Worm (Caenorhabditis elegans) whole organism, L4/young adult: ENCODE data around the gene tceb-3.
"Not testable (repeated sequence)": the region's sequence is repeated elsewhere in the genome, so short reads cannot be mapped to it uniquely, and the experiment has no call there.

Source experiments
- W03F9.2 ChIP-seq: fragments of 150-350 bp; optimal IDR thresholded peaks from 2 replicates; lab custom pipeline; 2014; ENCODE audit warnings: missing biosample characterization, missing genetic modification characterization
- dao-5 ChIP-seq: sonication (generic microtip); optimal IDR thresholded peaks from 2 replicates; lab custom pipeline; 2016; ENCODE audit warnings: missing genotype, missing genetic modification characterization, moderate library complexity, missing compliant biosample characterization
- him-1 ChIP-seq: sonication (generic microtip); optimal IDR thresholded peaks from 2 replicates; lab custom pipeline; 2016; ENCODE audit warnings: missing genotype, missing genetic modification reagents, missing genetic modification characterization, missing compliant biosample characterization

Gene tceb-3

DNA sequence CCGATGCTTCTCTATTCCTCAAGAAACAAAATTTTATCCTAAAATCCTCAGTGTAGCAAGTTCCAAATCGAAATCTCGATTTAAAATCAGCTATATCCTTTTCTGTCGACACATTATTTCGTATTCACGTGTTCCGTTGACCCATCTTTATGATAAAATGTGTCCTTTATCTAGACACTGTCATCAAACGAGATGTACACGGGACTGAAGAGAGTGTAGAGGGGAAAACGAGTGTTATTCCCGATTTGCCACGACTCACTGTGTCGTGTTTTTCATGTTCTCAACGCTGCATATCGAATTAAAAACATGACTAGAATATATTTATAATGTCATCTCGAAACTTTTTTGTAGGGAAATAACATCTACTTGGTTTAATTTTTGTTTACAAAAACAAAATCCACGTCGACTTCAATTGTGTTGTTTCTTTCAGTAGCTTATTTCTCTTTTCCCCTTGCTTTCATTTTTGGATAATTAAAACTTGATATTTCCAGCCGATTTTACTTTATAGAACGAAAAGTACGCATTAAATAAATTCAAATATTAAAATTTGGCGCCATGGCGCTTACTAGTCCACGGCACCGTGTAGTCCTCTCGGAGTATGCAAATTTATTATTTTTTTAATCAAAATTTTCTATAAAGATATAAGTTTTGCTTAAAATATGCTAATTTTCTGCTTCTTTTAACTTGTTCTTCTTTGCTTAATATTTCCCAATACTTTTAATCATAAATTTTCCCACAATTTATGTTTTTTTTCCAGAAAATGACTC is 21.2 kb downstream of the tceb-3 start, which contains the start of gene metr-1:
TSS of gene metr-1 (plus strand) at position 758 of the 767 bp plus-strand sequence.
- TF ChIP-seq dao-5 (tag; lab: Kevin White, UChicago) (no peak), W03F9.2 (peak; percentile 39), him-1 (tag; lab: Kevin White, UChicago) (no peak)

DNA sequence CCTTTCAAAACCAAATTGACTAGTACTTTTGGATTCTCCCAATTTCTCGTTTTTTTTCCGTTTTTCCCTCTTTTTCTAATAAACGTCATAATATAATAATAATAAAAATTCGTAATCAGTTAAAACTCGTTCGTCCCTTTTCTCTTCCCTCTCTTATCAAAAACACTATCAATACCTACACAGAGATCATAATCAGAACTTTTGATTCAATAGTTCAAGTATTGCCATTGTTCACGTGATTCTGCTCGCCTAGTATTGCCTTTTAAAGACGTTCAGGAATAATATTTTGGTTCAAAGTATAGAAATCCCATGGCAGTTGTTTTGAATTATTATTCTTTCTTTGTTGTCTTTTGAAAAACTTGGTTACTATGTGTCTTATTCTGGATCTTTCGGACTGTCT is 22.5 kb downstream of the tceb-3 start:
- no peak for TF ChIP-seq dao-5 (tag; lab: Kevin White, UChicago)
- TF ChIP-seq W03F9.2, result no peak
- TF ChIP-seq him-1 (tag; lab: Kevin White, UChicago), result no peak

DNA sequence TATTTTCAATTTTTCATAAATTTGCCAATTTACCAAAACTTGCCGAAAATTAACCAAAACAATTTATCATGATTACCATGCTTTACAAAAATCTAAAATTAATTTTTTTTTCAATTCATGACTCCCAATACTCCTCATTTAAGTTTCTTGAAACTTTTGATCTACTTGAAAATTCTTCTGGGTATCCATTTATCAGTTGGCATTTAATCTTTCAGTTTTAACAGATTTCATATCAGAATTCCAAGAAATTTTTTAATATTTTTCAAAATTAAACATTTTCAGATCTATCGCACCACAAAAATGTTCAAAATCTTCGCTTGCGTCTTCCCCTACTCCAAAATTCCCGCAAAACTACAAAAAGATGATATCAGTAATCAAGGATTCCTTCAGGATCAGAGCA is 23.3 kb downstream of the tceb-3 start, which contains the start of gene Y19D2B.2:
TSS of gene Y19D2B.2 (plus strand) at position 301 of the 400 bp plus-strand sequence.
- TF ChIP-seq W03F9.2 (no peak), him-1 (tag; lab: Kevin White, UChicago) (no peak), dao-5 (tag; lab: Kevin White, UChicago) (no peak)

DNA sequence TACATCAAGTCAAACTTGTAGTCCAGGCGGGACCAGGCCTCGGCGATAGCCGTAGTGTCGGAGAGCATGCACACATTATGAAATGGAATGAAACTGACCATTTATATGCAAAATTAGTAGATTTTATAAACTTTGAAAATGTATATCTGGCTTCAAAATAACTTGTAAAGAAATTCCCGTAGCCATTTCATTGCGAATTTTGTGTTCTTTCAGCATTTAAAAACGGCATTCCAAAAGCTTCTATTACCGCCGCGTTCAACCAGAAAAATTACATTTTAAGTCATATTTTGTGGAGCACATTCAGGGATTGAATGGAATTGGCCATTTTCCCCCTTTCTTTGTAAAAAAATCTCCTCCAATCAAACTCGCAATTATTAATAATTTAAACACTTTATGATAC is 24.3 kb downstream of the tceb-3 start, which contains the start of gene Y19D2B.1:
TSS of gene Y19D2B.1 (minus strand) at position 101 of the 400 bp plus-strand sequence.
- not testable (repeated sequence) for TF ChIP-seq dao-5 (tag; lab: Kevin White, UChicago); W03F9.2; him-1 (tag; lab: Kevin White, UChicago)

DNA sequence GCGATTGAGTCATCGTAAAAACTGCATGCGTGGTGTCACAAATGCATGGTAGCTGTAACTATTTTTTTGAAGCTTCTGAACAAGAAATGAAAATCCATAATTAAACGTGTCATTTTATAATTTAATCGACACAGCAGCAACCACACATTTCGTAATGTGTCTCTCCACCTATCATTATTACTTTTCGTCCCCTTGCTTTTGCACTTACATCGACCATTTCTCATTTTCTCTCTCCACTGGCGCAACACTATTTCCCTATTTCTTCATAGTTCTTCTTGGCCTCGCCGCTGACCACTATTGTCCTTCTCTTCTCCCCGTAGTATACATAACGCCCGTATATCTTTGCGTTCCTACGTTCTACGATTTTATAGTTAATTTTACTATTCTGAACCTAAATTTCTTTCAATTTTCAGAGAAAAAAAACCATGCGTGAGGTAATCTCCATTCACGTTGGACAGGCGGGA is 28.9 kb downstream of the tceb-3 start, which contains the start of gene tba-4:
TSS of gene tba-4 (plus strand) at position 414 of the 464 bp plus-strand sequence.
- no peak for TF ChIP-seq dao-5 (tag; lab: Kevin White, UChicago)
- TF ChIP-seq W03F9.2, result no peak
- TF ChIP-seq him-1 (tag; lab: Kevin White, UChicago), result no peak

DNA sequence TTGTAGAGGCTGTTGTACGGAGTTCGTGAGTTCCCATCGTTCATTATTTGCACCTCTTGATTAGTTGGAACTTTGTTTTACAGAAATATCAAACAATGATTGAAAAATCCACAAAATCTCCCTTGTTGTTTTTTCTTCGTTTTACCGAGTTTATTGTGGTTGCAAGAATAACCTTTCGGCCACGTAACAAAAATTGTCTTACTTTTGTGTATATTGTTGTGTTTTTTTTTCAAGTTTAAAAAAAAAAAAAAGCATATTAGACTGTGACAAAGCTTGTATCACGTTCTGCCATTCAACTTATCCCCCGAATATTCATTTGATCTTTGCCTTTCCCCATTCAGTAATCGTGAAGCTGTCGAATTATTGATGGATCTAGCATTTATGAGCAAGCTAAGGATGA is 30.0 kb downstream of the tceb-3 start, which contains the start of gene F44F4.10:
TSS of gene F44F4.10 (minus strand) at position 101 of the 400 bp plus-strand sequence.
- no peak for TF ChIP-seq dao-5 (tag; lab: Kevin White, UChicago)
- no peak for TF ChIP-seq him-1 (tag; lab: Kevin White, UChicago)
- TF ChIP-seq W03F9.2, result no peak

DNA sequence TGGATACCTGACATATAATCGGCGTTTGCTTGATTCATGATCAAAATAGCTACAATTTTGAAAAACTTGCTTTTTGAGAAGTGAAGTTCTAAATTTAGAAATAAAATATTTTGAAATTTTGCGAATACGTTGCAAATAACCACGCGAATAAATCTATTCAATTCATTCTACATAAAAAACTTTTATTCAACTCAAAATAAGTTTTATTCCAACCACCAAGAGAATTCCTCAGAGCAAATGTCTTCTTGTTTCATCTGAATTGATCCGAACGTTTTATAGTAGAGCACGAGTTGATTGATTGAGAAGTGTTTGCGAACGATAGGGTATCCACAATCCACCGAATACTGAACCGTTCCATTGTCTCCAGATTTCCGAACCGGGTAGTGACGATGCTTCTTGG is 31.5 kb downstream of the tceb-3 start, which contains the start of gene F44F4.9:
TSS of gene F44F4.9 (minus strand) at position 101 of the 400 bp plus-strand sequence.
- no peak for TF ChIP-seq dao-5 (tag; lab: Kevin White, UChicago)
- no peak for TF ChIP-seq him-1 (tag; lab: Kevin White, UChicago)
- no peak for TF ChIP-seq W03F9.2

DNA sequence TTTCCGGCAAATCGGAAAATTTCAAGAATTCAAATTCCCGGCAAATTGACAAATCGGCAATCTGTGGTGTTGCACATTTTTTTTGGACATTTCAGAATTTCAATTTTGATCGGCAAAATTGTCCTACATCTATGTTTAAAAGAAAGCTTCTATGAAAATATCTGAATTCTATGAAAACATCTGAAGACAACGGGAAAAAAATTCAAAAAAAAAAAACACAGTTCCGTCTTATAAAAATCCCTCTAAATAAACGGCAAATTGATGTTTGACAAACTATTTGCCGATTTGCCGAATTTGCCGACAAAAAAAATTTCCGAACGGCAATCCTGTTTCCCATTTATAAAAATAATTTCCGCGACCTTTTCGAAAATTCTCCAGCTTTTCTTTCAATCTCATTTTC is 32.9 kb downstream of the tceb-3 start, which contains the start of gene F44F4.15:
TSS of gene F44F4.15 (plus strand) at position 301 of the 400 bp plus-strand sequence.
- TF ChIP-seq him-1 (tag; lab: Kevin White, UChicago) (no peak), dao-5 (tag; lab: Kevin White, UChicago) (no peak), W03F9.2 (no peak)

DNA sequence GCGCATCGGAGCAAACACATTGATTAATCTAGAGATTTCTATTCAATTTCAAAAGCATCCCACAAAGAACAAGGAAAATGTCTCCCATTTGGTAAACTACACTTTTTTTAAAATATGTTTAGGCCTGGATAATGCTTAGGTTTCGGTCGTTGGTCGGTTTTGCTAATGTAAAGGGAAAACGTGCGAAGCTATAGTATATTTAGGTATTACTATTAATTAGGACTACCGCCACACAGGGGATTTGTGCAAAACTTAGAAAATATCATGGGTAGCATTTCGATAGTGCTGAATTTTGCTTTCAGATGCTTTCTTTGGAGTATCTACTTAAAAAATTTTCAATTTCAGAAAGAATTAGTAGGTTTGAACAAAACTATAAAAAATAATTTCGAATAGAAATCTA is 34.2 kb downstream of the tceb-3 start:
- TF ChIP-seq him-1 (tag; lab: Kevin White, UChicago) (no peak), dao-5 (tag; lab: Kevin White, UChicago) (no peak), W03F9.2 (no peak)

DNA sequence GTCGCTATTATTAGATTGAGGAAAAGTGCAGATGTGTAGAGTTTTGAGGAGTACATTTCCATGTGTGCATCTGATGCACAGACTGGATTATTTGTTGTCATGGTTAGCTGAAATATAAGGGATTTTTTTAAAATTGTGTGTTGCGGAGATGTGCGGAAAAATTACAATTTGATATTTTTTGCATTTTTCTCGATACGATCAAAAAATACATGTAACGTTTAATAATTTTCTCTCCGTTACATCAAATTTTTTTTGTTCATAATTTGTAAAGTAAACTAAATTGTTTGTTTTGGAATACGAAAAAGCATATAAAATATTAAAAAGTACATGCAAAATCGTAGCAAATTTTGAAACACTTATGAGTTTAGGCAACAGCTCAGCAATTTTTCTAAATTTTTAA is 37.0 kb downstream of the tceb-3 start, which contains the start of gene sra-11:
TSS of gene sra-11 (minus strand) at position 101 of the 400 bp plus-strand sequence.
- TF ChIP-seq W03F9.2, result no peak
- no peak for TF ChIP-seq dao-5 (tag; lab: Kevin White, UChicago)
- no peak for TF ChIP-seq him-1 (tag; lab: Kevin White, UChicago)

DNA sequence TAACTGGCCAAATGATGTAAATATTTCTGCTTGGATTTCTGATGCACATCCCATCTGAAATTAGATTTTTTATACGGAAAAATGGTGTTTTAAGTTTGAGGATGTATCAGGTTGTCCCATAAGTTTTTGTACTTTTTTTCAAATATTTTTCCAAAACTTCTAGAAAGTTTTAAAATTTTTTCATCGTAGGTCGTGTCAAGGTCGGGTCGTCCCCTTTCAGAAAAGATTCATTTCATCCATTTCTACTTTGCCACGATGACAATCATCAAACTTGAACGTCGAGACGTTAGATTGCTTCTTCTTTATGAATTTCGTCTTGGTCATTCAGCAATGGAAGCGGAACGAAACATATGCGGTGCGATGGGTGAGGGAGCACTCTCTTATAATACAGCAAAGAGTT is 42.8 kb downstream of the tceb-3 start, which contains the start of gene sra-12:
TSS of gene sra-12 (minus strand) at position 101 of the 400 bp plus-strand sequence.
- not testable (repeated sequence) for TF ChIP-seq W03F9.2; dao-5 (tag; lab: Kevin White, UChicago); him-1 (tag; lab: Kevin White, UChicago)

DNA sequence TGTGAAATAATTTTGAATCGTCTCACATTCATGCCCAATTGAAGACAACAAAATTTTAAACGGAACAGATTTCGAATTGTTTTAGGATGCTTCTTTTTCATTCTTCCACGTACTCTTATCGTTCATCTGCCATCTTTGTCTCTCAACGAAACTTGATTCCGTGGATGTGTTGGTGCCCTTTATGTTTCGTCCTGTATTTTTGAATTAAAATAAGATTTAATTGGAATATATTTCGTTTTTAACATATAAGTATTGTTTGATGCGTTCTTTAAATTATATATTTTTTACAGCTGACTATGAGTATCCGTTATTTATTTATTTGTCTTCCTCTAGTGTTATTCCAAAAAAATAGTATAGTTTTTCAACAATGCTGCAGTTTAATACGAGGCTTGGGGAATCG is 45.1 kb downstream of the tceb-3 start, which contains the start of gene gly-1:
TSS of gene gly-1 (minus strand) at position 101 of the 400 bp plus-strand sequence.
- no peak for TF ChIP-seq him-1 (tag; lab: Kevin White, UChicago)
- TF ChIP-seq dao-5 (tag; lab: Kevin White, UChicago), result no peak
- no peak for TF ChIP-seq W03F9.2

DNA sequence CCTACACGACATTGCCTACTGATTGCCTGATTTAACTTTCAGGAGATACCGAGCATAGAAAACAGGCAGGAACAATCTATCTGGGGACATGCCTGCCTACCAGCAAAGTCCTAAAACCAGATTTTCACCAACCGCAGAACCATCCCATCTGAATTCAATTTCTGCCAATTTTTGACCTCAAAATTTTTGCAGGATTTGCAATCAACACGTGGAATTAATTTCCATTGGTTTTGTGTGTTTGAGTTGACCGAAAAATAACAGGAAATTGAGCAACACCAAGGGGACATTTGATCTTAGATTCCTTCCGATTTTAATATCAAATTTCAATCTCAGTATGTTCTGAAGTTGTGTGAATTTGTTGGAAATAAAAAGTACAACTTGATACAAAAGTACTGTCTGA is 48.2 kb downstream of the tceb-3 start:
- TF ChIP-seq him-1 (tag; lab: Kevin White, UChicago), result no peak
- no peak for TF ChIP-seq W03F9.2
- TF ChIP-seq dao-5 (tag; lab: Kevin White, UChicago), result no peak

DNA sequence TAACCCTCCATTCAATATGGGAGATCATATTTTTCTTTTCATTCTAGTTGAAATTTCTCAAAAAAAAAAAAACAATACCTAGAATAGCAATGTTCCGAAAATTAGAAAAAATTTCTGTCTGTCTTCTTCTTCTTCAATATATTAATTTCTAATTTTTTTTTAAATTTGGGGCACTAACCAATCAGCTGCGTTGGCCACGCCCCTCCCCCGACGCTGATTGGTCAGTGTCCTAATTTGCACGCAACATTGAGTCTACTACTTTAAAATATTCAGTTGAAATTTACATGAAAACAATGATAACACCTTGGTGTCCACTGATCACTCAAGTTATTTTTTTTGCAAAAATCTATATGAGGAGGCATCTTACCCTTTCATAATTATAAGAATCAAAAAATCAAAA is 51.3 kb downstream of the tceb-3 start:
- TF ChIP-seq dao-5 (tag; lab: Kevin White, UChicago), result no peak
